Worm (Caenorhabditis elegans): ENCODE results near the gene C25E10.13.

C25E10.13 gene

DNA sequence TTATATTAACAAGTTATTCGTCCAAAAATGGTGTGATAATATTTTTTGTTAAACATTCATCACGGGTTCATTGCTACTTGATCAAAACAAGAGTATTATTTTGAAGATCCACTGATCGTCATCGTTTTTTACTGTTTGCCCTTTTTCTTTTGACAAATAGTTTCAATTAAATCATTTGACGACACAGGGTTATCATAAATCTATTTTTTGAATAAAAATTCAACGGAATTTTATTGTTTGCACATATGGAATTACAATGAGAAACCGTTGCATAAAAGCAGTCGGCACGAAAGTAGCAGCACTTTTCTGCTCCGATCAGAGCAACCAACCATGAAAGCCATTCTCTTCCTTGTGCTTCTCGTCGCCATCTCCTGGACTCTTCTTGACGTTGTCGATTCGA lies 8.2 kb downstream of the C25E10.13 start, which contains the start of gene fip-2:
fip-2 (plus strand) TSS at position 301 of the 400 bp plus-strand sequence.
- TF ChIP-seq F23B12.7 (tag; optimal IDR thresholded peaks at IDR 0.05; ENCODE audit: insufficient read depth) (no peak), let-526 (GFP tag; IDR thresholded peaks at IDR 0.05) (no peak), die-1 (tag; optimal IDR thresholded peaks at IDR 0.05) (no peak)

DNA sequence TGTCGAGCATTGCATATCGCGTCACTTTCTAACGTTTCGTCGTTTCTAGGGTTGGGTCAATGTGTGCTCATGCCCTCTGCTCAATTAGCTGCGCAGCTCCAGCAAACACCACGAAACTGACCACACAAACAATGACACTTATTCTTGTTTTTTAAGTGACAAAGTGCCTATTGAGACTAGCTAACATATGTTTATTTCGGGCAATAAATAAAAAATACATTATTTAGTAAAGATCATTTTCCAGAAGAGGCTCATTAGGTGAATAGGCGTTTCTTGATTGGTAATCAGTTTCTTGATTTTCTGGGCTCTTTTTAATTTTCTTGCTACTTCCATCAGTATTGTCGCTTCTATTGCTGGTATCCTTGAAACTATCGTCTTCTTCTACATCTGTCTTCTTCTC lies 10.2 kb downstream of the C25E10.13 start, which contains the start of gene T27E4.5:
T27E4.5 (minus strand) TSS at position 101 of the 400 bp plus-strand sequence.
- TF ChIP-seq ztf-22 (GFP tag; optimal IDR thresholded peaks at IDR 0.05) (no peak), let-526 (GFP tag; IDR thresholded peaks at IDR 0.05) (no peak), attf-3 (GFP tag; conservative IDR thresholded peaks at IDR 0.05) (no peak), F52B5.7 (tag; optimal IDR thresholded peaks at IDR 0.05) (no peak), F23B12.7 (tag; optimal IDR thresholded peaks at IDR 0.05; ENCODE audit: insufficient read depth) (no peak), ztf-26 (tag; optimal IDR thresholded peaks at IDR 0.05) (no peak), ekl-4 (GFP tag; IDR thresholded peaks at IDR 0.05) (no peak), bed-2 (GFP tag; IDR thresholded peaks at IDR 0.05) (no peak), lsl-1 (GFP tag; optimal IDR thresholded peaks at IDR 0.05) (no peak), Y56A3A.18 (GFP tag; IDR thresholded peaks at IDR 0.05) (no peak)

DNA sequence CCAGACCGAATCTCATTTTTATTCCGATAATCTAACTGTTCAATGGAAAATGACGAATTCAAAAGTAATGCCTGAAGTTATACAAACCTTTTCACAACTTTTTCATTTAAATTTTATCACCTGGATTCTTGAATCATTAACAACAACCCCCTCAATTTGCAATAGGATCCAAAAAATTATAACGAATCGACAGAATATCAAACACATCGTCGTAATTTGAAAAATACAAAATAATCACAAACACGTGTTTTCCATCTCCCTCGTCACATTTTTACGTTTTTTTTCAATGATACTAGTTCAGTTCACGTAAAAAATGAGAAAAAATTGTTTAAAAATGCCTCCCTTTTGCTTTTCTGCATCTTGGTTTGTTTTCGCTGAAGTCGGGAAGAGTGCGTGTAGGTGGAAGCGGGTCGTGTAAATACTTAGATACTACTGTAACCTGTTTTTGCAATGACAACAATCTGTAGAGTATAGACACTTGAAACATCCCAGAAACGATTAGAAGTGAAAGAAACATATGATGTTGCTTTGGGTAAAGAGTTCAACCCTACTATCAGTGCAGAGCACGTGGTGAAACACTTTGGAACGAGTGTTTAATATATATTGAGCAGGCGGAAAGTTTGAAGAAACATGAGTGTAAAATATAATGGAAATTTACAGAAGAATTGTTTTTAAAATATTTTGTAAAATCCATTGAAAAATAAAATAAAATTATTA lies 14.0 kb downstream of the C25E10.13 start, which contains the start of gene oac-50:
oac-50 (minus strand) TSS at position 219 of the 717 bp plus-strand sequence.
- TF ChIP-seq let-607 (tag; optimal IDR thresholded peaks at IDR 0.05): no peak
- no peak for TF ChIP-seq cebp-1 (GFP tag; IDR thresholded peaks at IDR 0.05)
- TF ChIP-seq cebp-1 (tag; optimal IDR thresholded peaks at IDR 0.05): peak; percentile 18

DNA sequence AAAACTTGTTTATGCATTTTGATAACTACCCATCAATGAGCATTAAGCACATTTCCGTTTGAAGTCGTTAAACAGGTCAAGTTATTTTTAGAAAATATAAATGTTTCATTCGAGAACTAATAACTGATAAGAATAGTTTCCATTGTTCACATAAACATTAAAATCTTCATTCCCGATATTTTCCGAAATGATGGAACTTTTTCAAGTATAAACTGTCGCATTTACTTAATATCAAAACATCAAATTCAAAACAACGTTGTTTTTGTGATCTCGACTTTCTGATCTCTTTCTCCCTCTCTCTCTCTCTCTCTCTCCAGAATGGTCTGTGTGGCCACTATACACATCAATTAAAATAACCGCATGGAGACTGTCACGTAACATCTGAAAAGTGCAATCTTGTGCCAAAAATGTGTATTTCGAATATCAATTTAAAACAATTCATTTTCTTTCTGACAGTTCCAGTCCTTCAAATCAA lies 14.9 kb downstream of the C25E10.13 start:
- no peak for TF ChIP-seq dpff-1 (tag; optimal IDR thresholded peaks at IDR 0.05)
- peak; percentile 69 for TF ChIP-seq ama-1 (optimal IDR thresholded peaks at IDR 0.05)
- TF ChIP-seq ama-1 (GFP tag; optimal IDR thresholded peaks at IDR 0.05): no peak
- no peak for TF ChIP-seq attf-3 (GFP tag; conservative IDR thresholded peaks at IDR 0.05)
- TF ChIP-seq B0019.2 (GFP tag; conservative IDR thresholded peaks at IDR 0.05): no peak
- no peak for TF ChIP-seq madf-3 (GFP tag; IDR thresholded peaks at IDR 0.05)
- peak; percentile 64 for TF ChIP-seq nhr-80 (tag; optimal IDR thresholded peaks at IDR 0.05)
- no peak for TF ChIP-seq gei-17 (GFP tag; optimal IDR thresholded peaks at IDR 0.05)
- TF ChIP-seq pha-4 (tag; optimal IDR thresholded peaks at IDR 0.05): peak; percentile 12
- TF ChIP-seq tbp1 (GFP tag; optimal IDR thresholded peaks at IDR 0.05): no peak
- no peak for TF ChIP-seq nfyb-1 (GFP tag; IDR thresholded peaks at IDR 0.05)
- peak; percentile 37; the same call in 1 of the 2 replicates for TF ChIP-seq B0336.3 (GFP tag; IDR thresholded peaks at IDR 0.05)
- no peak for TF ChIP-seq unc-62 (GFP tag; optimal IDR thresholded peaks at IDR 0.05)
- no peak for TF ChIP-seq ekl-4 (GFP tag; IDR thresholded peaks at IDR 0.05)
- TF ChIP-seq Y56A3A.18 (GFP tag; IDR thresholded peaks at IDR 0.05): no peak
- no peak for TF ChIP-seq cebp-2 (GFP tag; IDR thresholded peaks at IDR 0.05)
- TF ChIP-seq ztf-22 (GFP tag; optimal IDR thresholded peaks at IDR 0.05): no peak
- no peak for TF ChIP-seq mxl-1 (tag; optimal IDR thresholded peaks at IDR 0.05)
- 0 out of 2 replicates have a peak, but pooled peaks have one; percentile 26 for TF ChIP-seq cebp-1 (GFP tag; IDR thresholded peaks at IDR 0.05)
- peak; percentile 32 for TF ChIP-seq cebp-1 (tag; optimal IDR thresholded peaks at IDR 0.05)
- no peak for TF ChIP-seq Y95B8A.8 (GFP tag; IDR thresholded peaks at IDR 0.05)
- peak; percentile 11 for TF ChIP-seq ZK185.1 (tag; optimal IDR thresholded peaks at IDR 0.05; ENCODE audit: poor library complexity, severe bottlenecking)
- no peak for TF ChIP-seq egl-44 (GFP tag; IDR thresholded peaks at IDR 0.05)

DNA sequence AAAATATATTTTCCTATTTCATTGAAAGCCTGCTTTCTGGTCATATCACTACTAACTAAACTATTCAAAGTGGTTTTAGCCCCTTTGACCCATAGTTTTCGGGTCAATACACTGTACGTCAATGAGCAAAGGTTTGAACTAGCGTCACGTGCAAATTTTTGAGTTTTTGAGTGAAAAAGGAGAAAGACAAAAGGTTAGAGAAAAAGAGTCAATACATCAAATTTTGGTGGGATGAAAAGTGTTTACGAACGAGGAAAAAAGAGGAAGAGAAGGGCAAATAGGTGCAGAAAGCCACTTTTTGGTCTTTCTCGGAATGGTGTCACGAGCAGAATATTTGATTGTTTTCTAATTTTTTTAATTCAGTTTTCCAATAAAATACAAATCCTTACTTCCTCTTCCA lies 16.3 kb downstream of the C25E10.13 start:
- TF ChIP-seq mxl-1 (tag; optimal IDR thresholded peaks at IDR 0.05) (no peak), akir-1 (GFP tag; optimal IDR thresholded peaks at IDR 0.05) (no peak), nhr-179 (tag; optimal IDR thresholded peaks at IDR 0.05) (no peak), ekl-4 (GFP tag; IDR thresholded peaks at IDR 0.05) (no peak), hlh-26 (GFP tag; conservative IDR thresholded peaks at IDR 0.05) (no peak), Y53G8AR.9 (GFP tag; conservative IDR thresholded peaks at IDR 0.05) (no peak), athp-1 (tag; optimal IDR thresholded peaks at IDR 0.05) (no peak), ceh-58 (GFP tag; IDR thresholded peaks at IDR 0.05) (no peak), nhr-120 (GFP tag; IDR thresholded peaks at IDR 0.05) (no peak), let-607 (tag; optimal IDR thresholded peaks at IDR 0.05) (no peak), lin-40 (tag; optimal IDR thresholded peaks at IDR 0.05) (no peak), rcor-1 (GFP tag; IDR thresholded peaks at IDR 0.05) (no peak), rec-8 (tag; optimal IDR thresholded peaks at IDR 0.05) (no peak), tbp1 (GFP tag; optimal IDR thresholded peaks at IDR 0.05) (no peak)
